Worm (Caenorhabditis elegans) whole organism, L3 larva: Measurements from ENCODE around the gene grk-1.
A peak's percentile ranks its signal among the peaks of the same experiment; 100 is the strongest.

Experiments
- egl-27 ChIP-seq: sonication (generic microtip); optimal IDR thresholded peaks from 4 replicates; lab custom pipeline; 2017; ENCODE audit warnings: missing biosample characterization, missing genetic modification reagents, missing genetic modification characterization
- fos-1 ChIP-seq: fragments of 150-350 bp; optimal IDR thresholded peaks from 2 replicates; lab custom pipeline; 2014; ENCODE audit warnings: missing biosample characterization, missing genetic modification characterization
- hmg-11 ChIP-seq: sonication (generic microtip); optimal IDR thresholded peaks from 2 replicates; lab custom pipeline; 2016; ENCODE audit warnings: missing genetic modification characterization, missing compliant biosample characterization
- nhr-11 ChIP-seq: fragments of 150-350 bp; optimal IDR thresholded peaks from 2 replicates; lab custom pipeline; 2014; ENCODE audit warnings: missing biosample characterization, missing genetic modification characterization
- nhr-25 ChIP-seq: sonication (generic microtip); optimal IDR thresholded peaks from 2 replicates; lab custom pipeline; 2017; ENCODE audit warnings: missing biosample characterization, missing genetic modification characterization
- skn-1 ChIP-seq: fragments of 150-350 bp; optimal IDR thresholded peaks from 2 replicates; lab custom pipeline; 2014; ENCODE audit warnings: missing biosample characterization, missing genetic modification characterization
- zag-1 ChIP-seq: fragments of 150-350 bp; optimal IDR thresholded peaks from 2 replicates; lab custom pipeline; 2014; ENCODE audit warnings: missing biosample characterization, missing genetic modification characterization

grk-1 gene

DNA sequence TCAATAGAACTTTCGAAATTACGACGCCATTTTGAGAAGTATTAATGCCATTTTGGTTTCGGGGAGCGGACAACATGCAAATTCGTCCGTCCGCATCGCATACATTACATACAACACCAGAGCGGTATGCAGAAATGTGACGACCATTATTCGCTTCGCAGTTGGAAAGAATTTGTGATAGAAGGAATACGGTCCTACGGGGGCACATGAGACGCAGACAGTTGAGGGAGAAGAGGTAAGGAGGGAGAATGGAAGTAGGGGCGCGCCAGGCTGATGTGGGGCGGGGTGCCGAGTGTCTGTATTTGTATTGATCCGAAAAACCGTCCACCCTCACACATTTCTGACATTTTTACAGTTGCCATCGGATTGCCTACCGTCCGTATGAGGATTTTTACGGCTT lies 57.6 kb downstream of the grk-1 start:
- TF ChIP-seq hmg-11 (peak; percentile 13), zag-1 (tag; lab: Kevin White, UChicago) (no peak), nhr-11 (tag; lab: Kevin White, UChicago) (no peak), egl-27 (tag; lab: Kevin White, UChicago) (no peak), fos-1 (tag; lab: Kevin White, UChicago) (no peak), nhr-25 (tag; lab: Kevin White, UChicago) (peak; percentile 31), skn-1 (no peak)
